Fruit fly (Drosophila melanogaster): ENCODE results near the gene Ttc30.

Gene Ttc30

DNA sequence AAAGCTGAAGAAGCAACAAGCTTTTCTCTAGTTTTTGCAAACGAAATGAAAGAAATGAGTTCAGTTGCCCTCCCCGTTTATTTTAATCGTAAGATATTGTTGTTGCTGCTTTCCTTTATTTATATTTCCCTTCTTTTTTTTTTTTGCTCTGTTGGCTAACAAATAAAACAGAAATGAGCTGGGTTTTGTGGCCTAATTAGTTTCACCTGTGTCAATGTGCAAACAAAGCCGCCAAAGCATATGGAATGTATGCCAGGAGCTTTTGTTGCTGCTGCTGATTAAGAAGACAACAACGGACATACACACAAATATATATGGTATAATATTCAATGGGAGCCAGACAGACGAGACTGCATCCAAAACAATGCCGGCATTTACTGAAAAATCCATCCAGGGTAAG is 24.4 kb upstream of the Ttc30 start (continued):
- TF ChIP-seq Vsx2 (GFP tag; optimal IDR thresholded peaks at IDR 0.05; ENCODE audit: partially characterized antibody) (no peak), pan (optimal IDR thresholded peaks at IDR 0.05) (no peak), psq (GFP tag; optimal IDR thresholded peaks at IDR 0.05) (peak; percentile 67), Dfd (GFP tag; optimal IDR thresholded peaks at IDR 0.05) (no peak)

DNA sequence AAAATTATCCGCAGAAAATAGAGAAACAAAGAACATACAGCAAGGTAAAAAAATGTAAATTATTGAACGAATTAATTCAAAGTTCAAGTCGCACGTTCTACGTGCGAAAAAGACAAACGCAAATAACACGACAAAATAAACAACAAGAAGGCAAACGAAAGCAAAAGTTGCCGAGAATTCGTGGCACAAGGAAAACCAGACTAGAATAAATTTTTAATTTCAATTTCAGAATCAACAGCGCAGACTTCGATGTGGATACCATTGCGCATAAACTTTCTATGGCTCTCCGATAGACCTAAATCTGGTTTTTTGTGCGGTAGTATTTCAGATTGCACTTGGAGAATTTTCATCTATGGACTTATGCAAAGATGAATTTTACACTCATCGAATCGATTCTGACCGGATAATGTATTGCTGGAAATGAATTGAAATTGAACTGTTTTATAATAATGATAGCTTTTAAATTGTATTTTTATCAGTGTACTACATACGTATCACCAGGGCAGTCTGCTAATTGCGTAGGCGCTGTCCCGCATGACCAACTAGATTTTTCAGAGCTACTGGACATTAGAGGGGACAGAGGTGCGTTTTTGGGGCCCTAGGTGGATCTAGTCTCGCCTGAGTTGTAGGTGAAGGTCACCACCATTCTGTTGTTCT is 23.1 kb upstream of the Ttc30 start:
- TF ChIP-seq Mio (GFP tag; optimal IDR thresholded peaks at IDR 0.05), result no peak
- peak; percentile 85 for TF ChIP-seq sv (GFP tag; optimal IDR thresholded peaks at IDR 0.05)
- TF ChIP-seq Rel (GFP tag; optimal IDR thresholded peaks at IDR 0.05), result no peak
- TF ChIP-seq Rel (tag; optimal IDR thresholded peaks at IDR 0.05), result no peak
- TF ChIP-seq OdsH (GFP tag; optimal IDR thresholded peaks at IDR 0.05), result no peak

DNA sequence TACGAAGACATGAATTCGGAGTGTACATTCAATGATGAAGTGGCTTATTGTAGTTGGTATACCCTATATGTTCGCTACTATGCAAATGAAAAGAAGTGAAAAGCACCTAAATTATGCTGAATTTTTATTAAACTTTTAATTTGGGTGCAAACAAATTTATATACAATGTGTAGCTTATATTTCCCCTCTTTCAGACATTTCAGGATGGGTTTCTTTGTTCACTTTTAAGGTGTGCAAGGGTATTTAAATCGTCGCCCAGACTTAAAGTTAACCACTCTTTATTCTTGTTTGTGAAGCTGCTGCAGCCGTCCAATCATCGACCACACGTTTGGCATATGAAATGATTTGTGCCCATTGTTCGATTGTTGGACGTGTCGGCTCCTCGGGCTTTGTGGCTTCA is 19.9 kb upstream of the Ttc30 start:
- TF ChIP-seq dl (GFP tag; optimal IDR thresholded peaks at IDR 0.05; ENCODE audit: insufficient read depth in 1 of 2, partially characterized antibody in 2 of 2), result no peak
- peak in 1 of 2 experiments; percentile 24 for TF ChIP-seq foxo (GFP tag; optimal IDR thresholded peaks at IDR 0.05)
- no peak for TF ChIP-seq Hnf4 (GFP tag; optimal IDR thresholded peaks at IDR 0.05)
- no peak for TF ChIP-seq psq (GFP tag; optimal IDR thresholded peaks at IDR 0.05)
- TF ChIP-seq h (GFP tag; optimal IDR thresholded peaks at IDR 0.05), result peak; percentile 34
- TF ChIP-seq lola (GFP tag; optimal IDR thresholded peaks at IDR 0.05), result no peak
- peak; percentile 18 for TF ChIP-seq br (GFP tag; optimal IDR thresholded peaks at IDR 0.05)
- peak; percentile 39 for TF ChIP-seq woc (GFP tag; optimal IDR thresholded peaks at IDR 0.05)
- peak; percentile 27 for TF ChIP-seq fru (GFP tag; optimal IDR thresholded peaks at IDR 0.05)
- no peak for TF ChIP-seq Rel (GFP tag; optimal IDR thresholded peaks at IDR 0.05)
- TF ChIP-seq Rel (tag; optimal IDR thresholded peaks at IDR 0.05), result no peak
- no peak for TF ChIP-seq brk (GFP tag; optimal IDR thresholded peaks at IDR 0.05)
- TF ChIP-seq OdsH (GFP tag; optimal IDR thresholded peaks at IDR 0.05), result peak; percentile 20
- TF ChIP-seq jim (GFP tag; optimal IDR thresholded peaks at IDR 0.05), result no peak
- TF ChIP-seq rgr (GFP tag; optimal IDR thresholded peaks at IDR 0.05), result peak; percentile 3
- TF ChIP-seq Myc (optimal IDR thresholded peaks at IDR 0.05), result no peak
- TF ChIP-seq ey (GFP tag; optimal IDR thresholded peaks at IDR 0.05), result peak; percentile 25

DNA sequence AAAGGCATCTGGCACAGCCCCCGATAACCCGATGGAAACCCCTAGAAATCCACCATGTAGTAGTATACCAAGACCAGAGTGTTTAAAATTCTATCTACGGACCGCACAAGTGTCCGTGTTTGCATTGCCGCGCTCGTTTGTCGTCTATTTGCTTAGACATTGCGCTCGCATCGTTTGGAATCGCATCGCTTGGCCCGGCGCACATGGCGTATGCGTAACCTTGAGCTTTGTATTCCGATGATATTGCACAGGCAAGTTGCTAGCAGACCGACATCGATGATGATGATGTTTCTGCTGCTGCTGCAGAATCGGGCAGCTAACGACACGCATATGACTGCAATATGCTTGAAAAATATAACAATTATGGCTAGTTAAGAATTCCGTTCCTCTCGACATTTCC is 18.1 kb upstream of the Ttc30 start:
- TF ChIP-seq CrebA (GFP tag; optimal IDR thresholded peaks at IDR 0.05; ENCODE audit: borderline replicate concordance) (no peak), Hr78 (GFP tag; optimal IDR thresholded peaks at IDR 0.05) (no peak), br (GFP tag; optimal IDR thresholded peaks at IDR 0.05) (no peak), fru (GFP tag; optimal IDR thresholded peaks at IDR 0.05) (no peak), foxo (GFP tag; optimal IDR thresholded peaks at IDR 0.05) (no peak), HLH106 (tag; optimal IDR thresholded peaks at IDR 0.05) (no peak), dsf (GFP tag; optimal IDR thresholded peaks at IDR 0.05; ENCODE audit: borderline replicate concordance) (no peak), Hnf4 (GFP tag; optimal IDR thresholded peaks at IDR 0.05) (no peak), Sp1 (GFP tag; optimal IDR thresholded peaks at IDR 0.05) (no peak), psq (GFP tag; optimal IDR thresholded peaks at IDR 0.05) (no peak), rgr (GFP tag; optimal IDR thresholded peaks at IDR 0.05) (no peak), h (GFP tag; optimal IDR thresholded peaks at IDR 0.05) (no peak), Dfd (GFP tag; optimal IDR thresholded peaks at IDR 0.05) (no peak), N (GFP tag; optimal IDR thresholded peaks at IDR 0.05) (no peak), pan (optimal IDR thresholded peaks at IDR 0.05) (no peak), brk (GFP tag; optimal IDR thresholded peaks at IDR 0.05) (no peak), sv (GFP tag; optimal IDR thresholded peaks at IDR 0.05) (no peak), CG32264 (GFP tag; optimal IDR thresholded peaks at IDR 0.05) (no peak), tai (GFP tag; optimal IDR thresholded peaks at IDR 0.05) (no peak), CG9705 (GFP tag; optimal IDR thresholded peaks at IDR 0.05) (no peak)

DNA sequence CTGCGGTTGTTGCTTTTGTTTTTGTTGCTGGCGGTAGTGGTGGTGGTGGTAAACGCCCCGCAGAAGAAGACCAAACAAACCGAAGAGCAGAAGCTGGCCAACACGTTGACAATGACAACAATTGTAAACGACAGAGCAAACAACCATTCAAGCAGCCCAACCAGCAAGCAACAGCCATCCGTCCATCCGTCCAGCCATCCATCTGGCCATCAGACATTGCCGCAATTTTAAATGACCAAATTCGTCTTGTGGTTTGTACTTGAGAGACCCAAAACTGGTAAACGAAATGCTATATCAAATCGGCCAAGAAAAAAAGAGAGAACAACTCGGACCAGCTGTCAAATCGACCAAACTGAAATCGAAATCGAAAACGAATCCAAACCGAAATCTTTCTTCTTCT is 10.8 kb upstream of the Ttc30 start:
- TF ChIP-seq CrebA (GFP tag; optimal IDR thresholded peaks at IDR 0.05; ENCODE audit: borderline replicate concordance) (no peak), sage (GFP tag; optimal IDR thresholded peaks at IDR 0.05) (no peak), Dfd (GFP tag; optimal IDR thresholded peaks at IDR 0.05) (no peak), HLH106 (tag; optimal IDR thresholded peaks at IDR 0.05) (no peak), sv (GFP tag; optimal IDR thresholded peaks at IDR 0.05) (no peak), pan (optimal IDR thresholded peaks at IDR 0.05) (no peak)
